Worm (Caenorhabditis elegans): ENCODE data around the gene ZC395.5.

ZC395.5 gene

ce11 chrIII:5304044-5304443 is 36.4 kb downstream of the ZC395.5 start:
- TF ChIP-seq Y5F2A.4 (GFP tag; optimal IDR thresholded peaks at IDR 0.05) (no peak), unc-62 (GFP tag; optimal IDR thresholded peaks at IDR 0.05 in 1 of 2) (peak in 1 of 2 experiments; percentile 98), unc-62 (tag; optimal IDR thresholded peaks at IDR 0.05) (no peak)

DNA sequence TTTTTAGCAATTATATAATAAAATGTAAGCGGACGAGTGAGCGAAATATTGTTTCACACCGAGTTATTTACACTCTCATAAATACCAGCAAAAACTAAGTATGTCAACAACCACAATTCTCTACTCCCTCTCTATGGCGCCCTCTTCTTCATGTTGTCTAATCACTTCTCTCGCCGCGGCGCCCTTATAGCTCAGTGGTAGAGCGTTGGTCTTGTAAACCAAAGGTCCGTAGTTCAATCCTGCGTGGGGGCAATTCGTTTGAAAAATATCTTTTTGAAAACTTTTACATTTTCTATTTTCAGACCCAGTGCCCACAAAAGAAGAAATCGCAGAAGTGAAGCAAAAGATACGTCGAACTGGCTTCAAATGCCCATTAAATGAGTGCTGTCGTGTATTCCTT is 38.1 kb downstream of the ZC395.5 start:
- TF ChIP-seq lsy-2 (tag; optimal IDR thresholded peaks at IDR 0.05) (peak in 1 of 2 experiments; percentile 72), F49E8.2 (tag; optimal IDR thresholded peaks at IDR 0.05; ENCODE audit: borderline replicate concordance) (peak; percentile 61), ZK337.2 (GFP tag; IDR thresholded peaks at IDR 0.05) (peak; percentile 84), ceh-44 (GFP tag; IDR thresholded peaks at IDR 0.05) (peak; percentile 78), egl-43 (GFP tag; IDR thresholded peaks at IDR 0.05) (peak; percentile 97), nhr-11 (tag; optimal IDR thresholded peaks at IDR 0.05) (peak; percentile 20), Y75B8A.6 (GFP tag; IDR thresholded peaks at IDR 0.05) (peak; percentile 83; the same call in 1 of the 2 replicates), mxl-2 (GFP tag; conservative IDR thresholded peaks at IDR 0.05) (peak; percentile 86), nhr-111 (GFP tag; optimal IDR thresholded peaks at IDR 0.05) (peak; percentile 68), ctbp-1 (GFP tag; IDR thresholded peaks at IDR 0.05) (peak; percentile 95), zip-11 (GFP tag; IDR thresholded peaks at IDR 0.05) (peak; percentile 85; the same call in 1 of the 2 replicates), ceh-20 (GFP tag; IDR thresholded peaks at IDR 0.05) (peak; percentile 68; the same call in 1 of the 2 replicates), D1046.2 (GFP tag; IDR thresholded peaks at IDR 0.05) (peak; percentile 91), duxl-1 (tag; optimal IDR thresholded peaks at IDR 0.05; ENCODE audit: poor library complexity) (peak; percentile 83), dmd-9 (GFP tag; IDR thresholded peaks at IDR 0.05) (peak; percentile 77), php-3 (GFP tag; IDR thresholded peaks at IDR 0.05) (peak; percentile 75), T26A8.4 (GFP tag; IDR thresholded peaks at IDR 0.05) (peak; percentile 91), Y5F2A.4 (GFP tag; optimal IDR thresholded peaks at IDR 0.05) (peak; percentile 79), F44E2.7 (GFP tag; IDR thresholded peaks at IDR 0.05) (peak; percentile 94), ceh-32 (tag; optimal IDR thresholded peaks at IDR 0.05; ENCODE audit: poor library complexity) (no peak), skn-1 (tag; optimal IDR thresholded peaks at IDR 0.05) (no peak), lir-3 (tag; optimal IDR thresholded peaks at IDR 0.05) (peak; percentile 81), pha-4 (GFP tag; IDR thresholded peaks at IDR 0.05) (peak; percentile 94), pha-4 (tag; optimal IDR thresholded peaks at IDR 0.05) (peak; percentile 38), egl-27 (tag; optimal IDR thresholded peaks at IDR 0.05) (no peak), tag-97 (GFP tag; IDR thresholded peaks at IDR 0.05) (no peak), nhr-77 (tag; optimal IDR thresholded peaks at IDR 0.05) (peak; percentile 0), ceh-82 (tag; optimal IDR thresholded peaks at IDR 0.05) (no peak), zfp-3 (GFP tag; conservative IDR thresholded peaks at IDR 0.05) (0 out of 2 replicates have a peak, but pooled peaks have one; percentile 40), aha-1 (tag) (peak; percentile 37), unc-62 (GFP tag; optimal IDR thresholded peaks at IDR 0.05 in 1 of 2) (no peak), unc-62 (tag; optimal IDR thresholded peaks at IDR 0.05) (no peak), dmd-8 (GFP tag; IDR thresholded peaks at IDR 0.05) (peak; percentile 99), aly-2 (tag; optimal IDR thresholded peaks at IDR 0.05) (no peak), F37D6.2 (tag; optimal IDR thresholded peaks at IDR 0.05) (peak; percentile 18), R02D3.7 (tag; optimal IDR thresholded peaks at IDR 0.05) (no peak), spr-3 (GFP tag; optimal IDR thresholded peaks at IDR 0.05) (peak; percentile 82), gei-8 (GFP tag; optimal IDR thresholded peaks at IDR 0.05) (peak; percentile 74), zip-2 (tag; optimal IDR thresholded peaks at IDR 0.05) (no peak), ceh-62 (tag; optimal IDR thresholded peaks at IDR 0.05) (no peak), unc-130 (GFP tag; optimal IDR thresholded peaks at IDR 0.05) (peak; percentile 79), madf-5 (GFP tag; IDR thresholded peaks at IDR 0.05) (peak; percentile 88 to 97), lim-7 (GFP tag; IDR thresholded peaks at IDR 0.05) (peak; percentile 99), hlh-11 (tag; optimal IDR thresholded peaks at IDR 0.05) (no peak), set-16 (GFP tag; IDR thresholded peaks at IDR 0.05) (no peak), cey-2 (tag; optimal IDR thresholded peaks at IDR 0.05; ENCODE audit: borderline replicate concordance, insufficient read depth) (no peak), T20F7.1 (GFP tag; optimal IDR thresholded peaks at IDR 0.05) (no peak), tra-1 (GFP tag; IDR thresholded peaks at IDR 0.05) (peak; percentile 83), mdt-29 (GFP tag; IDR thresholded peaks at IDR 0.05) (peak; percentile 44; the same call in 1 of the 2 replicates)

Measured in whole organism, L4 larva.